Fruit fly (Drosophila melanogaster) whole organism, embryonic: Measurements from ENCODE around the gene ash1.

Experiments used
- B-H2 ChIP-seq: fragments of 200-800 bp; sonication (Bioruptor generic); optimal IDR thresholded peaks from 2 replicates; lab custom pipeline; 2018; ENCODE audit warnings: missing biosample characterization, mild to moderate bottlenecking, missing genetic modification characterization
- BEAF-32 ChIP-seq: fragments of 200-800 bp; sonication (Bioruptor generic); optimal IDR thresholded peaks from 3 replicates; lab custom pipeline; 2017; ENCODE audit warnings: missing biosample characterization, missing genetic modification characterization, mild to moderate bottlenecking, moderate library complexity, missing genetic modification reagents
- BtbVII ChIP-seq: fragments of 200-800 bp; sonication (Bioruptor generic); optimal IDR thresholded peaks from 3 replicates; lab custom pipeline; 2017; ENCODE audit warnings: missing biosample characterization, mild to moderate bottlenecking, missing genetic modification characterization
- CG10431 ChIP-seq: fragments of 200-800 bp; sonication (Bioruptor generic); optimal IDR thresholded peaks from 3 replicates; lab custom pipeline; 2018; ENCODE audit warnings: missing biosample characterization, mild to moderate bottlenecking, missing genetic modification characterization
- CG14050 ChIP-seq: fragments of 200-800 bp; sonication (Bioruptor generic); IDR thresholded peaks from 3 replicates; pipeline ENCODE4 v1.3.6; 2022; ENCODE audit warnings: missing biosample characterization, missing genetic modification characterization
- CG14710 ChIP-seq: fragments of 200-800 bp; sonication (Bioruptor generic); optimal IDR thresholded peaks from 3 replicates; lab custom pipeline; 2019; ENCODE audit warnings: missing biosample characterization, mild to moderate bottlenecking, missing genetic modification characterization, moderate library complexity
- CG15011 ChIP-seq: fragments of 200-800 bp; sonication (Bioruptor generic); optimal IDR thresholded peaks from 3 replicates; lab custom pipeline; 2018; ENCODE audit warnings: missing biosample characterization, mild to moderate bottlenecking, missing genetic modification characterization
- CG1529 ChIP-seq: fragments of 200-800 bp; sonication (Bioruptor generic); optimal IDR thresholded peaks from 3 replicates; lab custom pipeline; 2018; ENCODE audit warnings: missing biosample characterization, missing genetic modification characterization
- CG15696 ChIP-seq: fragments of 200-800 bp; sonication (Bioruptor generic); optimal IDR thresholded peaks from 2 replicates; lab custom pipeline; 2019; ENCODE audit warnings: missing biosample characterization, mild to moderate bottlenecking, missing genetic modification characterization, moderate library complexity
- CG16779 ChIP-seq: fragments of 200-800 bp; sonication (Bioruptor generic); IDR thresholded peaks from 2 replicates; pipeline ENCODE4 v1.3.6; 2022; ENCODE audit warnings: missing biosample characterization, missing genetic modification characterization
- CG16815 ChIP-seq: fragments of 200-800 bp; sonication (Bioruptor generic); optimal IDR thresholded peaks from 3 replicates; lab custom pipeline; 2017; ENCODE audit warnings: missing biosample characterization, mild to moderate bottlenecking, missing genetic modification characterization
- CG17385 ChIP-seq: fragments of 200-800 bp; sonication (Bioruptor generic); optimal IDR thresholded peaks from 3 replicates; lab custom pipeline; 2018; ENCODE audit warnings: missing biosample characterization, mild to moderate bottlenecking, missing genetic modification characterization
- CG1792 ChIP-seq: fragments of 200-800 bp; sonication (Bioruptor generic); optimal IDR thresholded peaks from 2 replicates; lab custom pipeline; 2016; ENCODE audit warnings: missing biosample characterization, missing genetic modification characterization
- CG18011 ChIP-seq: fragments of 200-800 bp; sonication (Bioruptor generic); optimal IDR thresholded peaks from 2 replicates; lab custom pipeline; 2017; ENCODE audit warnings: missing biosample characterization, missing genetic modification characterization, mild to moderate bottlenecking, moderate library complexity, missing genotype
- CG2116 ChIP-seq: fragments of 200-800 bp; sonication (Bioruptor generic); optimal IDR thresholded peaks from 3 replicates; lab custom pipeline; 2018; ENCODE audit warnings: missing biosample characterization, mild to moderate bottlenecking, missing genetic modification characterization
- CG30020 ChIP-seq: fragments of 200-800 bp; optimal IDR thresholded peaks from 2 replicates; lab custom pipeline; 2019; ENCODE audit warnings: missing biosample characterization, mild to moderate bottlenecking, missing genetic modification characterization, moderate library complexity
- CG33557 ChIP-seq: fragments of 200-800 bp; sonication (Bioruptor generic); optimal IDR thresholded peaks from 2 replicates; lab custom pipeline; 2019; ENCODE audit warnings: missing biosample characterization, mild to moderate bottlenecking, missing genetic modification characterization, moderate library complexity
- CG34224 ChIP-seq: fragments of 200-800 bp; sonication (Bioruptor generic); IDR thresholded peaks from 3 replicates; pipeline ENCODE4 v1.3.6; 2022; ENCODE audit warnings: missing biosample characterization, missing genetic modification characterization; ENCODE audit not compliant: partially characterized antibody
- CG3847 ChIP-seq: fragments of 200-800 bp; sonication (Bioruptor generic); IDR thresholded peaks from 2 replicates; pipeline ENCODE4 v1.3.6; 2022; ENCODE audit warnings: missing biosample characterization, missing genetic modification characterization
- CG8388 ChIP-seq: fragments of 200-800 bp; sonication (Bioruptor generic); optimal IDR thresholded peaks from 2 replicates; lab custom pipeline; 2019; ENCODE audit warnings: missing biosample characterization, mild to moderate bottlenecking, missing genetic modification characterization, moderate library complexity
- CG9609 ChIP-seq: fragments of 200-800 bp; sonication (Bioruptor generic); optimal IDR thresholded peaks from 3 replicates; lab custom pipeline; 2016; ENCODE audit warnings: missing biosample characterization, missing genetic modification characterization
- CkIIα-i1 ChIP-seq: fragments of 200-800 bp; sonication (Bioruptor generic); IDR thresholded peaks from 2 replicates; pipeline ENCODE4 v1.3.6; 2022; ENCODE audit warnings: missing biosample characterization, missing genetic modification characterization
- Dek ChIP-seq: fragments of 200-800 bp; sonication (Bioruptor generic); optimal IDR thresholded peaks from 3 replicates; lab custom pipeline; 2019; ENCODE audit warnings: missing biosample characterization, mild to moderate bottlenecking, missing genetic modification characterization, moderate library complexity
- Dfd ChIP-seq, 2 experiments: fragments of >200 bp; optimal IDR thresholded peaks; 2 replicates each; lab custom pipeline; 2017; ENCODE audit warnings: missing biosample characterization in 2 of 2, missing genetic modification characterization in 2 of 2
- E2f1 ChIP-seq: fragments of 200-800 bp; sonication (Bioruptor generic); IDR thresholded peaks from 2 replicates; pipeline ENCODE4 v1.3.6; 2022; ENCODE audit warnings: missing biosample characterization, missing genetic modification characterization
- H2.0 ChIP-seq: fragments of 200-800 bp; sonication (Bioruptor generic); IDR thresholded peaks from 2 replicates; pipeline ENCODE4 v1.3.6; 2022; ENCODE audit warnings: missing biosample characterization, missing genetic modification characterization
- MBD-R2 ChIP-seq: fragments of 200-800 bp; sonication (Bioruptor generic); IDR thresholded peaks from 2 replicates; pipeline ENCODE4 v1.3.6; 2022; ENCODE audit warnings: missing biosample characterization, missing genetic modification characterization
- Ptx1 ChIP-seq: fragments of 200-800 bp; sonication (Bioruptor generic); IDR thresholded peaks from 2 replicates; pipeline ENCODE4 v1.3.6; 2022; ENCODE audit warnings: missing biosample characterization, missing genetic modification characterization
- Rfx ChIP-seq: fragments of 200-800 bp; sonication (Bioruptor generic); IDR thresholded peaks from 2 replicates; pipeline ENCODE4 v1.3.6; 2022; ENCODE audit warnings: missing biosample characterization, missing genetic modification characterization
- Sin3A ChIP-seq: fragments of >200 bp; optimal IDR thresholded peaks from 2 replicates; lab custom pipeline; 2018
- Sox102F ChIP-seq: fragments of 200-800 bp; sonication (Bioruptor generic); optimal IDR thresholded peaks from 2 replicates; lab custom pipeline; 2018; ENCODE audit warnings: missing biosample characterization, mild to moderate bottlenecking, missing genetic modification characterization, moderate library complexity
- az2 ChIP-seq: fragments of 200-800 bp; sonication (Bioruptor generic); optimal IDR thresholded peaks from 3 replicates; lab custom pipeline; 2016; ENCODE audit warnings: missing biosample characterization, missing genetic modification characterization
- cad ChIP-seq: fragments of >200 bp; optimal IDR thresholded peaks from 2 replicates; lab custom pipeline; 2017; ENCODE audit warnings: missing biosample characterization, missing genetic modification characterization
- chinmo ChIP-seq: fragments of 200-800 bp; sonication (Bioruptor generic); IDR thresholded peaks from 4 replicates; pipeline ENCODE4 v1.3.6; 2022; ENCODE audit warnings: missing biosample characterization, missing genetic modification characterization; ENCODE audit not compliant: partially characterized antibody
- cwo ChIP-seq: fragments of 200-800 bp; sonication (Bioruptor generic); optimal IDR thresholded peaks from 3 replicates; lab custom pipeline; 2017; ENCODE audit warnings: missing biosample characterization, missing genetic modification characterization, mild to moderate bottlenecking, moderate library complexity, missing genetic modification reagents
- disco-r ChIP-seq: fragments of 200-800 bp; sonication (Bioruptor generic); optimal IDR thresholded peaks from 2 replicates; lab custom pipeline; 2016; ENCODE audit warnings: missing biosample characterization, missing genetic modification characterization
- gce ChIP-seq: fragments of 200-800 bp; sonication (Bioruptor generic); IDR thresholded peaks from 3 replicates; pipeline ENCODE4 v1.3.6; 2022; ENCODE audit warnings: missing biosample characterization, missing genetic modification characterization
- gcm2 ChIP-seq: fragments of 200-800 bp; sonication (Bioruptor generic); optimal IDR thresholded peaks from 2 replicates; lab custom pipeline; 2016; ENCODE audit warnings: missing biosample characterization, missing genetic modification characterization
- grau ChIP-seq: fragments of 200-800 bp; optimal IDR thresholded peaks from 3 replicates; lab custom pipeline; 2019; ENCODE audit warnings: missing biosample characterization, mild to moderate bottlenecking, missing genetic modification characterization, moderate library complexity
- gsb ChIP-seq: fragments of 200-800 bp; sonication (Bioruptor generic); IDR thresholded peaks from 2 replicates; pipeline ENCODE4 v1.3.6; 2022; ENCODE audit warnings: missing biosample characterization, missing genetic modification characterization
- inv ChIP-seq: fragments of 200-800 bp; sonication (Bioruptor generic); IDR thresholded peaks from 2 replicates; pipeline ENCODE4 v1.3.6; 2022; ENCODE audit warnings: missing biosample characterization, missing genetic modification characterization; ENCODE audit not compliant: partially characterized antibody
- lov ChIP-seq, 2 experiments: fragments of 200-800 bp in 1 of 2; fragments of >200 bp in 1 of 2; sonication (Bioruptor generic) in 1 of 2; IDR thresholded peaks in 1 of 2; optimal IDR thresholded peaks in 1 of 2; 2 replicates in 1 of 2; 3 replicates in 1 of 2; pipeline versions ENCODE4 v1.3.6 to Lab custom; 2017 to 2022; ENCODE audit warnings: missing biosample characterization in 1 of 2, missing genetic modification characterization in 1 of 2
- luna ChIP-seq: fragments of 200-800 bp; sonication (Bioruptor generic); optimal IDR thresholded peaks from 2 replicates; lab custom pipeline; 2016; ENCODE audit warnings: missing biosample characterization, missing genetic modification characterization
- otp ChIP-seq: fragments of 200-800 bp; sonication (Bioruptor generic); IDR thresholded peaks from 3 replicates; pipeline ENCODE4, ENCODE4 v1.3.6; 2022; ENCODE audit warnings: missing biosample characterization, missing genetic modification characterization
- peb ChIP-seq: fragments of 200-800 bp; sonication (Bioruptor generic); IDR thresholded peaks from 2 replicates; pipeline ENCODE4 v1.3.6; 2022; ENCODE audit warnings: missing biosample characterization, missing genetic modification characterization
- ro ChIP-seq: fragments of 200-800 bp; sonication (Bioruptor generic); IDR thresholded peaks from 2 replicates; pipeline ENCODE4 v1.3.6; 2022; ENCODE audit warnings: missing biosample characterization, missing genetic modification characterization
- tin ChIP-seq: fragments of 200-800 bp; sonication (Bioruptor generic); optimal IDR thresholded peaks from 3 replicates; lab custom pipeline; 2016; ENCODE audit warnings: missing biosample characterization, missing genetic modification characterization
- usp ChIP-seq: fragments of >200 bp; optimal IDR thresholded peaks from 2 replicates; lab custom pipeline; 2017; ENCODE audit warnings: missing biosample characterization, missing genetic modification characterization
- wek ChIP-seq: fragments of 200-800 bp; sonication (Bioruptor generic); optimal IDR thresholded peaks from 3 replicates; lab custom pipeline; 2018; ENCODE audit warnings: missing biosample characterization, mild to moderate bottlenecking, missing genetic modification characterization, moderate library complexity
- z ChIP-seq: fragments of 200-800 bp; sonication (Bioruptor generic); IDR thresholded peaks from 3 replicates; pipeline ENCODE4 v1.3.6; 2022; ENCODE audit warnings: missing biosample characterization, missing genetic modification characterization

ash1 gene

DNA sequence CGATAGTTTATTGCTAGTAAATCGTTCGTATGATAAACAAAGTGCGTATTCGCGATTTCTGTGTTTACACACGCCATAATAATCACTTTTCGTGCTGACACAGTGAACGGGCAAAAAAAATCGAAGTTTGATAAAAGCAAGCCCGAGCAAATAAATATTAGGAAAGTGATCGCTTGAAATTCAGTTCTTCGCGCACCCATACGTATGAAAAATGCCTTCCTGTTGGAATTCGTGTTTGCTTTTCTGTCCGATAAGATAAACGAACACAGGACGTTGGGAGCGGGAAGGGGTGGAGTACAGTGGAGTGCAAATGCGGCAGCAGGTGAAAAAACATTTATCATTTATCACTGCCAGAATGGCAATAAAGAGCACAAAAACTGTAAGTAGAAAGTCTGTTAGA is 32.1 kb upstream of the ash1 start (continued):
- no peak for TF ChIP-seq CG2116 (GFP tag; lab: Kevin White, UChicago)
- no peak for TF ChIP-seq ro
- no peak for TF ChIP-seq H2.0 (GFP tag; lab: Robert Waterston, UW)
- no peak for TF ChIP-seq lov (optimal IDR thresholded peaks at IDR 0.05; lab: Kevin White, UChicago)
- TF ChIP-seq lov (GFP tag; IDR thresholded peaks at IDR 0.05; lab: Robert Waterston, UW) = no peak
- TF ChIP-seq CG3847 (GFP tag; lab: Robert Waterston, UW) = no peak
- TF ChIP-seq grau (tag; lab: Kevin White, UChicago) = no peak
- TF ChIP-seq CG34224 = no peak
- no peak for TF ChIP-seq usp (GFP tag; lab: Kevin White, UChicago)
- TF ChIP-seq E2f1 (GFP tag; lab: Robert Waterston, UW) = no peak
- no peak for TF ChIP-seq az2
- TF ChIP-seq Sin3A (lab: Kevin White, UChicago) = no peak
- TF ChIP-seq CG1529 = no peak
- TF ChIP-seq CG1792 (GFP tag; lab: Kevin White, UChicago) = peak; percentile 3
- no peak for TF ChIP-seq Sox102F (GFP tag; lab: Kevin White, UChicago)
- TF ChIP-seq CG14710 (tag; lab: Kevin White, UChicago) = no peak
- no peak for TF ChIP-seq CG30020 (tag; lab: Kevin White, UChicago)
- no peak for TF ChIP-seq CG16779 (GFP tag; lab: Robert Waterston, UW)
- TF ChIP-seq Rfx (GFP tag; lab: Robert Waterston, UW) = 0 out of 2 replicates have a peak, but pooled peaks have one; percentile 13
- no peak for TF ChIP-seq CG14050 (GFP tag; lab: Robert Waterston, UW)
- TF ChIP-seq CkIIα-i1 (GFP tag; lab: Robert Waterston, UW) = no peak
- no peak for TF ChIP-seq CG18011
- TF ChIP-seq otp = no peak
- TF ChIP-seq CG15696 (tag; lab: Kevin White, UChicago) = no peak
- TF ChIP-seq cad (GFP tag; lab: Kevin White, UChicago) = no peak
- TF ChIP-seq gcm2 (GFP tag; lab: Kevin White, UChicago) = no peak
- TF ChIP-seq BEAF-32 (GFP tag; lab: Kevin White, UChicago) = no peak
- no peak for TF ChIP-seq gce (GFP tag; lab: Robert Waterston, UW)
- no peak for TF ChIP-seq Dfd (GFP tag; optimal IDR thresholded peaks at IDR 0.05; lab: Kevin White, UChicago)
- no peak for TF ChIP-seq CG8388 (GFP tag; lab: Kevin White, UChicago)
- no peak for TF ChIP-seq CG15011 (GFP tag; lab: Kevin White, UChicago)
- no peak for TF ChIP-seq peb
- TF ChIP-seq Dek (tag; lab: Kevin White, UChicago) = no peak
- no peak for TF ChIP-seq CG16815 (GFP tag; lab: Kevin White, UChicago)
- TF ChIP-seq CG9609 (GFP tag; lab: Kevin White, UChicago) = no peak
- peak; percentile 0 for TF ChIP-seq cwo (GFP tag; lab: Kevin White, UChicago)
- 0 out of 2 replicates have a peak, but pooled peaks have one; percentile 7 for TF ChIP-seq Ptx1 (GFP tag; lab: Robert Waterston, UW)
- TF ChIP-seq, all 482 proteins: peak for 51

DNA sequence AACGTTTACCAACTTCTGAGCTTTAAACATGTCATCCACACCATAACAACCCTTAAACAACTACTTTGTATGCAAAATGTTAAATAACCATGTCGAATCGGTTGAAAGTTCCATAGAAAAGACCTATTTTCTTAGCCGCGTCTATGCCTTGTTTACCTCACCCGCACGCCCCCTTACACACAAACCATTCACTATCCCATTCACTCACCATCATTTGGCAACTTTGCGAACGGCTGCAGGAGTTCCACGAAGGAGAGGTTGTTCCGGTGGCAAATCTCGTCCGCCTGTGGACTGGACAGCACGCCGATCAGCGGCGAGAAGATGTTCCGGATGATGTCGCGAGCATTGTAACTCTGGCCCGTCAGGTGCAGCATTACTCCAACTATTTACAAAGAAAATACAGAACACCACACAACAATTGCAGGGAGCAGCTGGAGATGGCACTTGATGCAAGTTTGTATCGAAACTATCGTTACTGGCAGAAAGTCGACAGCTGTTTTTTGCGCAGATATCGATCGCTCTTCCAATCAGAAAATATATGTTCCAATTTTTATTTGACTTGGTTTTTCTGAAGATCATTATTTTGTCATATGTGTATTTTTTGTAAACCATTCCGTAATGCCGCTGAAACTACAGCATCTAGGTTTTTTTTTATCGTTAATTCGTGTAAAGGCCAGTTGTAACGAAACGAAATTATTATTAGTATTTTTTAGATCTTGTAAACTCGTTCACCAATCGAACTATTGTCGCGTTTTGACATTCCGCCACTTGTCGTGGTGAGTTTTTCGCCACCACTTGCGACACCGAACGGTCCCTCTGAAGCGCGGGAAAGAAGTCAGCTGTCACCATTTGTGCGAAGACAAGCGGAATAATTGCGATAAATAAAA is 19.8 kb upstream of the ash1 start, which contains the start of gene asf1:
Gene asf1, plus strand, starts transcription at position 823 of the 887 bp plus-strand sequence.
- TF ChIP-seq CG33557 (GFP tag; lab: Kevin White, UChicago) (no peak), tin (peak; percentile 14), ro (no peak), z (GFP tag; lab: Robert Waterston, UW) (no peak), inv (peak; percentile 71), chinmo (GFP tag; lab: Robert Waterston, UW) (peak; percentile 88; the same call in 3 of the 4 replicates), B-H2 (GFP tag; lab: Kevin White, UChicago) (no peak), CG14710 (tag; lab: Kevin White, UChicago) (peak; percentile 67), MBD-R2 (GFP tag; lab: Robert Waterston, UW) (peak; percentile 42), luna (GFP tag; lab: Kevin White, UChicago) (no peak), disco-r (GFP tag; lab: Kevin White, UChicago) (peak; percentile 6), CG17385 (no peak), wek (GFP tag; lab: Kevin White, UChicago) (no peak), gsb (GFP tag; lab: Robert Waterston, UW) (no peak), CG10431 (GFP tag; lab: Kevin White, UChicago) (peak; percentile 27), CG2116 (GFP tag; lab: Kevin White, UChicago) (peak; percentile 75), BtbVII (GFP tag; lab: Kevin White, UChicago) (no peak)
